In genomic region chrII:3957455-3958212, ce11 we compare ENCODE assay signal across 4 worm cellular contexts.
TF ChIP-seq lines count a peak whose summit lies in the region.

No protein-coding gene starts in this region.

TF ChIP-seq in whole organism, L2 larva, 48 proteins besides CTCF, POLR2A, EP300 and RAD21:
- TF ChIP-seq sem-4 (tag; optimal IDR thresholded peaks at IDR 0.05; lab: Kevin White, UChicago) (no peak), ztf-4 (tag; optimal IDR thresholded peaks at IDR 0.05; lab: Kevin White, UChicago) (no peak), peb-1 (tag; optimal IDR thresholded peaks at IDR 0.05; lab: Kevin White, UChicago) (no peak), ztf-11 (tag; optimal IDR thresholded peaks at IDR 0.05; lab: Kevin White, UChicago) (no peak), gmeb-1 (tag; optimal IDR thresholded peaks at IDR 0.05; lab: Kevin White, UChicago) (peak; percentile 5), mdl-1 (tag; optimal IDR thresholded peaks at IDR 0.05; lab: Kevin White, UChicago) (no peak), crh-2 (tag; optimal IDR thresholded peaks at IDR 0.05; lab: Kevin White, UChicago) (peak; percentile 61), blmp-1 (tag; optimal IDR thresholded peaks at IDR 0.05; lab: Kevin White, UChicago; ENCODE audit: insufficient read depth) (no peak), nhr-21 (tag; optimal IDR thresholded peaks at IDR 0.05; lab: Kevin White, UChicago) (no peak), ceh-82 (tag; optimal IDR thresholded peaks at IDR 0.05; lab: Kevin White, UChicago) (no peak), zag-1 (tag; optimal IDR thresholded peaks at IDR 0.05; lab: Kevin White, UChicago) (no peak), C34F6.9 (tag; optimal IDR thresholded peaks at IDR 0.05; lab: Kevin White, UChicago) (no peak), nhr-12 (tag; optimal IDR thresholded peaks at IDR 0.05; lab: Kevin White, UChicago) (no peak), skn-1 (tag; optimal IDR thresholded peaks at IDR 0.05; lab: Kevin White, UChicago) (no peak)
TF ChIP-seq in whole organism, L2 larva: peak in this region for 2.

TF ChIP-seq in whole organism, L4 larva, 104 proteins besides CTCF, POLR2A, EP300 and RAD21:
- TF ChIP-seq unc-62 (GFP tag; optimal IDR thresholded peaks at IDR 0.05 in 1 of 2; lab: Kevin White, UChicago) (peak in 1 of 2 experiments; percentile 44), unc-62 (tag; optimal IDR thresholded peaks at IDR 0.05; lab: Kevin White, UChicago) (no peak), madf-9 (GFP tag; conservative IDR thresholded peaks at IDR 0.05; lab: Robert Waterston, UW) (no peak), mep-1 (tag; optimal IDR thresholded peaks at IDR 0.05; lab: Kevin White, UChicago) (peak; percentile 14), T20F7.1 (GFP tag; optimal IDR thresholded peaks at IDR 0.05; lab: Kevin White, UChicago) (no peak), madf-5 (GFP tag; IDR thresholded peaks at IDR 0.05; lab: Robert Waterston, UW) (no peak), daf-8 (GFP tag; IDR thresholded peaks at IDR 0.05; lab: Robert Waterston, UW) (no peak), aha-1 (tag; lab: Kevin White, UChicago) (peak; percentile 69), pha-4 (GFP tag; IDR thresholded peaks at IDR 0.05; lab: Robert Waterston, UW) (no peak), pha-4 (tag; optimal IDR thresholded peaks at IDR 0.05; lab: Kevin White, UChicago) (peak; percentile 9), nhr-6 (tag; optimal IDR thresholded peaks at IDR 0.05; lab: Kevin White, UChicago) (peak; percentile 33)
TF ChIP-seq in whole organism, L4 larva: peak in this region for 5.

TF ChIP-seq in whole organism, late embryonic, 69 proteins besides CTCF, POLR2A, EP300 and RAD21:
- TF ChIP-seq tbx-2 (tag; optimal IDR thresholded peaks at IDR 0.05; lab: Kevin White, UChicago) (peak; percentile 21), sox-2 (GFP tag; IDR thresholded peaks at IDR 0.05; lab: Robert Waterston, UW) (peak; percentile 14; the same call in 1 of the 2 replicates), ceh-31 (tag; optimal IDR thresholded peaks at IDR 0.05; lab: Kevin White, UChicago) (peak; percentile 14), tbx-7 (tag; optimal IDR thresholded peaks at IDR 0.05; lab: Kevin White, UChicago) (no peak), dve-1 (tag; optimal IDR thresholded peaks at IDR 0.05; lab: Kevin White, UChicago) (peak; percentile 70)

TF ChIP-seq in whole organism, mixed stage, embryonic, 35 proteins besides CTCF, POLR2A, EP300 and RAD21:
- no peak for TF ChIP-seq ham-2 (GFP tag; optimal IDR thresholded peaks at IDR 0.05; lab: Kevin White, UChicago)
- TF ChIP-seq mab-5 (tag; optimal IDR thresholded peaks at IDR 0.05; lab: Kevin White, UChicago), result no peak
- TF ChIP-seq hlh-1 (tag; optimal IDR thresholded peaks at IDR 0.05; lab: Kevin White, UChicago), result no peak
- no peak for TF ChIP-seq elt-3 (tag; optimal IDR thresholded peaks at IDR 0.05; lab: Kevin White, UChicago)
- peak; percentile 69 for TF ChIP-seq unc-62 (GFP tag; optimal IDR thresholded peaks at IDR 0.05; lab: Kevin White, UChicago)
- TF ChIP-seq lin-32 (GFP tag; optimal IDR thresholded peaks at IDR 0.05; lab: Kevin White, UChicago), result peak; percentile 69
- no peak for TF ChIP-seq elt-1 (tag; optimal IDR thresholded peaks at IDR 0.05; lab: Kevin White, UChicago; ENCODE audit: borderline replicate concordance, insufficient read depth)
- TF ChIP-seq M03D4.4 (tag; optimal IDR thresholded peaks at IDR 0.05; lab: Kevin White, UChicago), result no peak
- peak; percentile 64 for TF ChIP-seq ceh-39 (tag; optimal IDR thresholded peaks at IDR 0.05; lab: Kevin White, UChicago)
- no peak for TF ChIP-seq pha-4 (tag; optimal IDR thresholded peaks at IDR 0.05; lab: Kevin White, UChicago)
- peak; percentile 83 for TF ChIP-seq nhr-2 (tag; optimal IDR thresholded peaks at IDR 0.05; lab: Kevin White, UChicago)
- peak; percentile 3 for TF ChIP-seq ceh-43 (GFP tag; optimal IDR thresholded peaks at IDR 0.05; lab: Kevin White, UChicago)
- TF ChIP-seq mls-2 (tag; optimal IDR thresholded peaks at IDR 0.05; lab: Kevin White, UChicago), result peak; percentile 9
- no peak for TF ChIP-seq snpc-4 (tag; optimal IDR thresholded peaks at IDR 0.05; lab: Kevin White, UChicago)
- no peak for TF ChIP-seq ces-1 (GFP tag; optimal IDR thresholded peaks at IDR 0.05; lab: Kevin White, UChicago)
- TF ChIP-seq ceh-83 (GFP tag; optimal IDR thresholded peaks at IDR 0.05; lab: Kevin White, UChicago), result no peak
- TF ChIP-seq cnd-1 (tag; optimal IDR thresholded peaks at IDR 0.05; lab: Kevin White, UChicago), result peak; percentile 80
- peak; percentile 15 for TF ChIP-seq mep-1 (tag; optimal IDR thresholded peaks at IDR 0.05; lab: Kevin White, UChicago)
- TF ChIP-seq nhr-237 (tag; optimal IDR thresholded peaks at IDR 0.05; lab: Kevin White, UChicago), result no peak
